Worm (Caenorhabditis elegans) whole organism, late embryonic: ENCODE measurements around the gene srh-111.

ENCODE experiments used
- F13H6.1 ChIP-seq: sonication (generic microtip); optimal IDR thresholded peaks from 2 replicates; lab custom pipeline; 2016; ENCODE audit warnings: missing genetic modification characterization, missing compliant biosample characterization
- ama-1 ChIP-seq: fragments of 150-350 bp; optimal IDR thresholded peaks from 2 replicates; lab custom pipeline; 2014
- ceh-30 ChIP-seq: fragments of 150-350 bp; optimal IDR thresholded peaks from 2 replicates; lab custom pipeline; 2014; ENCODE audit warnings: missing biosample characterization, missing genetic modification characterization
- eyg-1 ChIP-seq: sonication (generic microtip); optimal IDR thresholded peaks from 2 replicates; lab custom pipeline; 2016; ENCODE audit warnings: missing genotype, missing genetic modification characterization, missing compliant biosample characterization
- fkh-10 ChIP-seq: fragments of 150-350 bp; optimal IDR thresholded peaks from 2 replicates; lab custom pipeline; 2014; ENCODE audit warnings: missing biosample characterization, missing genetic modification reagents, missing genetic modification characterization
- pqm-1 ChIP-seq: sonication (generic microtip); optimal IDR thresholded peaks from 2 replicates; lab custom pipeline; 2016; ENCODE audit warnings: missing genetic modification characterization, missing compliant biosample characterization
- unc-55 ChIP-seq: sonication (generic microtip); optimal IDR thresholded peaks from 2 replicates; lab custom pipeline; 2017; ENCODE audit warnings: missing biosample characterization, missing genetic modification reagents, missing genetic modification characterization

- TF ChIP-seq ama-1 (lab: Kevin White, UChicago) (no peak), pqm-1 (tag; lab: Kevin White, UChicago) (no peak), fkh-10 (GFP tag; lab: Kevin White, UChicago) (no peak), F13H6.1 (tag; lab: Kevin White, UChicago) (no peak), ceh-30 (tag; lab: Kevin White, UChicago) (no peak), eyg-1 (tag; lab: Kevin White, UChicago) (no peak), unc-55 (GFP tag; lab: Kevin White, UChicago) (no peak)
Measured at ce11 chrV:17493732-17494131, 8.8 kb upstream of the srh-111 start, which contains the start of gene fbxa-102.
